Fruit fly (Drosophila melanogaster) whole organism, embryonic: Measurements from ENCODE around the gene Tsp29Fa.

Source experiments
- da ChIP-seq: fragments of 200-800 bp; sonication (Bioruptor generic); optimal IDR thresholded peaks from 2 replicates; lab custom pipeline; 2016; ENCODE audit warnings: missing biosample characterization, missing genetic modification characterization
- sc ChIP-seq, 3 experiments: fragments of >200 bp in 2 of 3; fragments of 200-800 bp in 1 of 3; sonication (Bioruptor generic) in 1 of 3; optimal IDR thresholded peaks; 2 replicates in 2 of 3; 3 replicates in 1 of 3; lab custom pipeline; 2017; ENCODE audit warnings: mild to moderate bottlenecking in 1 of 3, missing biosample characterization in 1 of 3, missing genetic modification characterization in 1 of 3, missing genetic modification reagents in 1 of 3

DNA sequence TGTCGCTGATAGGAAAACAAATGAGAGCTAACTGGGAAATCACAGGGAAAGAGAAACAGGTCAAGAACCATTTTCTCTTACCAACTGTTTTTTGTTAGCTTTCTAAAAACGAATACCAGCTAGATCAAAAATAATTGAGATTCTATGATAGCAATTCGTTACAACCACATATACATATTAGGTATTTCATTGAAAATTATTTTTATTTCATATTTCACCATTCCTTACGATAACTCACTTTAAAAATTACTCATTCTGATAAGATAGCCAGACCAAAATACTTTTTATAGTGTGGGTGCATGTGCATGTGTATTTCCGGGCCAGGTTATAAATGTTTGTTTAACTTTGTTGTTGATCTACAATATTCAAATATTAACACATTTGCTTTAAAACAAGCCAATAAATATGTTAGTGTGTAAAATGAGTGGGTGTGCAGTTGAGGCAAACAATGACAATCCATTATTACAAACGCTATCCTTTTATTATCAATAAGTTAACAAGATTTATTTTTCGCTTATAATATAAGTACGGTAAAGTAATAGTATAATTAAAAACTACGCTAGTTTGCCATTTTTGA is 4.2 kb downstream of the Tsp29Fa start:
- TF ChIP-seq da (GFP tag; lab: Kevin White, UChicago) (no peak), sc (optimal IDR thresholded peaks at IDR 0.05; lab: Kevin White, UChicago) (no peak), sc (GFP tag; optimal IDR thresholded peaks at IDR 0.05; lab: Kevin White, UChicago) (no peak)
